Worm (Caenorhabditis elegans) whole organism, L1 larva: Measurements from ENCODE around the gene vps-33.2.

Experiments
- aly-2 ChIP-seq: fragments of 150-350 bp; optimal IDR thresholded peaks from 2 replicates; lab custom pipeline; 2014; ENCODE audit warnings: missing biosample characterization, missing genetic modification characterization
- ceh-88 ChIP-seq: fragments of 200-800 bp; sonication (Bioruptor generic); IDR thresholded peaks from 2 replicates; pipeline ENCODE4 v1.3.6; 2022; ENCODE audit warnings: missing genetic modification characterization, missing compliant biosample characterization
- jun-1 ChIP-seq: fragments of 150-350 bp; optimal IDR thresholded peaks from 2 replicates; lab custom pipeline; 2014; ENCODE audit warnings: missing biosample characterization, missing genetic modification reagents, missing genetic modification characterization
- snpc-4 ChIP-seq: fragments of 150-350 bp; optimal IDR thresholded peaks from 2 replicates; lab custom pipeline; 2014; ENCODE audit warnings: missing biosample characterization, missing genetic modification characterization
- unc-130 ChIP-seq: fragments of 150-350 bp; optimal IDR thresholded peaks from 2 replicates; lab custom pipeline; 2017; ENCODE audit warnings: missing biosample characterization, missing genetic modification characterization, inconsistent platforms
- unc-62 ChIP-seq: fragments of 150-350 bp; optimal IDR thresholded peaks from 2 replicates; lab custom pipeline; 2014; ENCODE audit warnings: missing biosample characterization, missing genetic modification reagents, missing genetic modification characterization
- vab-15 ChIP-seq: sonication (generic microtip); optimal IDR thresholded peaks from 2 replicates; lab custom pipeline; 2017; ENCODE audit warnings: missing genotype, mild to moderate bottlenecking, missing genetic modification characterization, missing compliant biosample characterization

DNA sequence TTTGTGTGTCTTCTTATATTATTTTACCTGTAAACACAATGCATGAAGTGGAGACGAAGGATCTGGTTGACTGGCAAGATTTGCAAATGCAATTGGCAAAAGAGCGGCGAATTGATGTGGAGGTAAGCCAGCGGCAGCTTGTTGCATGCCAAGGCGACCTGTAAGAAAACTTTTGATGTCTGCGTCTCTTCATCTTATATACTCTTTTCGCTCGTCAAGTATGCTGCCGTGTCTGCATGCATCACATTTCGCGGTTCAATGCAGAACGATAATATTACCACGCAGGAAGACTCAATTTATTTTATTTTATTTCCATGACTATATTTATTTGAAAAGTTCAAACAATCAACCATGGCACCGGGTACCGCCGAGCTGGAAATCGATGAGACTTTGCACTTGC, at the start of gene vps-33.2:
- TF ChIP-seq unc-130 (tag; lab: Kevin White, UChicago) (peak; percentile 27), vab-15 (tag; lab: Kevin White, UChicago) (no peak), aly-2 (tag; lab: Kevin White, UChicago) (no peak), snpc-4 (tag; lab: Kevin White, UChicago) (no peak), ceh-88 (GFP tag; lab: Robert Waterston, UW) (no peak), jun-1 (tag; lab: Kevin White, UChicago) (no peak), unc-62 (GFP tag; lab: Kevin White, UChicago) (no peak)
